Fruit fly (Drosophila melanogaster) S2 (cell line): ENCODE results near the gene CG13012.

ENCODE experiments used
- CG8478 ChIP-seq: fragments of >200 bp; optimal IDR thresholded peaks from 2 replicates; lab custom pipeline; 2018
- CTCF ChIP-seq, 2 experiments: fragments of >200 bp; optimal IDR thresholded peaks; 2 replicates each; lab custom pipeline; 2018

DNA sequence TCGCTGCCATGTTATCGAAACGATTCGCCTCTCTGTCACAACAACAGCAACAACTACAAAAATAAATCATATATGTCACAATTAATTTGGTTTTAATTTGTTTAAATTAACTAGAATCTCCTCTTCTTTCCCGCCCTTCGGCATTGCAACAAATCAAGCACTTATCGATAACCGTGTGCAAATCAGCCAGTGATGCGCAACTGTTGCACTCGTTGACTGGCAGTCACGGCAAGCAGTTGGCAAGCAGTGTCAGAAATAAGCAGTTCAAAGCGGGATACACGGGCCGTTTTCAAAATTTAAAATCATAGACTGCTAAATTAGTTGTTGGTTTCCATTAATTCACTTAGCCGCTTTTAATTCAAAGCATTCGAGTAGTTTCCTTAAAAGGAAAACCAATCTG is 7.2 kb upstream of the CG13012 start, which contains the start of gene Axs:
- TF ChIP-seq CG8478, result no peak
- peak; percentile 31 to 49 for TF ChIP-seq CTCF (optimal IDR thresholded peaks at IDR 0.05; lab: Kevin White, UChicago)
